Worm (Caenorhabditis elegans): Measurements from ENCODE around the gene fbxa-128.
A peak's percentile ranks its signal among the peaks of the same experiment; 100 is the strongest.

DNA sequence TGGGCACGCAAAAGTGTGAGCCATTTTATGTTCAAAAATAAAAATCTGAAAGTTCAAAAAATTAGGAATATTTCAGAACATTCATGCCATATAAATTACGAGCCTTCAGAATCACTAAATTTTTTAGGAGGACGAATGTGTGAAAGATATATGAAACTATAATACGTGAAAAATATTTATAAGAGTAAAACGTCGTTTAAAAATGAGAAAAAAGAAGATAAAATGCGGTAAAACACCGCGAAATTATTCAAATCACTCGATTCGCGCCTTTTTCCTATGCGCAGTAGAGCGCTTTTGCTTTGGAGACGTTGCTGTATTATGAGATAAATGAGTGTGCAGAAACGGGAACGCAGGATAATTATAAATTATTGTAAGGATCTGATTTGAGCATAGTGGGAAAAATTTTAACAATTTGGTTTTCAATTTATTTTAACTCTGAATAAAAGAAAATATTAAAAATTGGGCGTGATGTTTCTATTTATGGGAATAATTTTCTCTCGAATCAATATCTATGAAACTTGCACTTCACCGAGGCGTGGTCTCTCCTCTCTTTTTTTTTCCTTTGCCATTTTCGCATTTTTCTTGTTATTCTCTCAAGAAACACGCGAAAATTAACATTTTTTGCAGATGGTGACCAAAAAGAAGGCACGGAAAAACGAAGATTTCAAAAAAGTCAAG lies 19.6 kb downstream of the fbxa-128 start, which contains the start of the genes sup-35 and Y48A6C.4:
- TF ChIP-seq efl-1 (GFP tag; optimal IDR thresholded peaks at IDR 0.05) (peak; percentile 94), T07F8.4 (tag; optimal IDR thresholded peaks at IDR 0.05) (no peak), unc-62 (GFP tag; optimal IDR thresholded peaks at IDR 0.05) (no peak), ccch-3 (GFP tag; optimal IDR thresholded peaks at IDR 0.05) (no peak)
